Fruit fly (Drosophila melanogaster): Measurements from ENCODE around the gene sofe.

sofe gene

DNA sequence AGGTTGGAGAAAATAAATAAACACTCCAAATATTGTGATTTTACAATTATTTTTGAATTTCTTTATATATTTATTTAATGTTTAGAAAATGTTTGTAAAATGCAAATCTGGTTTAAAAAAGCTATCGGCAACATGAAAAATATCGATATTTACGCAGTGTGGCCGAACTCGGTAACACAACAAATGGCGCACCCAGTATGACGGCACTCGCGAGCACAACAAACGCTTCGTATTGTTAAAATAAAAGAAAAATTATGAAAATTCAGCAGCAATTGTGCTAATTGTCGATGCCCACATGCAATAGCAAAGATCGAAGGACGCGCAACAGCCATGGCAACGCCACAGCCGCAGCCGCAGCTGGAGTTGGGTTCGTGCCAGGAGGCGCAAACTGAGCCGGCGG, 8.6 kb downstream of the sofe start, which contains the start of gene CG2202 (continued):
- TF ChIP-seq phol (tag; optimal IDR thresholded peaks at IDR 0.05) (peak; percentile 55), ranshi (GFP tag; IDR thresholded peaks at IDR 0.05) (no peak), sd (tag; optimal IDR thresholded peaks at IDR 0.05) (peak; percentile 48), MTF-1 (GFP tag; optimal IDR thresholded peaks at IDR 0.05; ENCODE audit: borderline replicate concordance) (no peak), al (GFP tag; IDR thresholded peaks at IDR 0.05) (no peak), Lim3 (GFP tag; IDR thresholded peaks at IDR 0.05) (no peak), btn (GFP tag; optimal IDR thresholded peaks at IDR 0.05) (no peak), peb (GFP tag; IDR thresholded peaks at IDR 0.05) (no peak), dmrt11E (tag; optimal IDR thresholded peaks at IDR 0.05) (no peak), CG11093 (GFP tag; IDR thresholded peaks at IDR 0.05) (no peak), emc (GFP tag; optimal IDR thresholded peaks at IDR 0.05) (no peak), CG15696 (tag; optimal IDR thresholded peaks at IDR 0.05) (no peak), rib (GFP tag; IDR thresholded peaks at IDR 0.05) (no peak), pan (optimal IDR thresholded peaks at IDR 0.05) (no peak), pan (GFP tag; optimal IDR thresholded peaks at IDR 0.05 in 1 of 2, IDR thresholded peaks at IDR 0.05 in 1 of 2) (no peak), ssp (GFP tag; IDR thresholded peaks at IDR 0.05) (no peak), CG4282 (GFP tag; optimal IDR thresholded peaks at IDR 0.05) (no peak), CG10209 (GFP tag; optimal IDR thresholded peaks at IDR 0.05) (no peak), CG43689 (GFP tag; IDR thresholded peaks at IDR 0.05) (no peak), D19B (GFP tag; optimal IDR thresholded peaks at IDR 0.05) (no peak), Dip3 (GFP tag; optimal IDR thresholded peaks at IDR 0.05) (no peak), Mes4 (GFP tag; optimal IDR thresholded peaks at IDR 0.05) (no peak), gce (GFP tag; IDR thresholded peaks at IDR 0.05) (no peak), sim (GFP tag; IDR thresholded peaks at IDR 0.05) (no peak), Side (GFP tag; optimal IDR thresholded peaks at IDR 0.05) (no peak), PHDP (tag; optimal IDR thresholded peaks at IDR 0.05) (no peak), CG12942 (GFP tag; optimal IDR thresholded peaks at IDR 0.05) (no peak), CG4854 (GFP tag; optimal IDR thresholded peaks at IDR 0.05) (no peak), kay (GFP tag; optimal IDR thresholded peaks at IDR 0.05) (no peak), Adf1 (GFP tag; IDR thresholded peaks at IDR 0.05) (no peak), CG15601 (tag; optimal IDR thresholded peaks at IDR 0.05) (peak; percentile 30), CG6683 (GFP tag; optimal IDR thresholded peaks at IDR 0.05) (no peak), HHEX (GFP tag; optimal IDR thresholded peaks at IDR 0.05) (no peak), nom (GFP tag; optimal IDR thresholded peaks at IDR 0.05) (no peak), CG30020 (tag; optimal IDR thresholded peaks at IDR 0.05) (peak; percentile 23), ap (GFP tag; IDR thresholded peaks at IDR 0.05) (no peak), CG1647 (GFP tag; optimal IDR thresholded peaks at IDR 0.05) (no peak), CG17186 (GFP tag; optimal IDR thresholded peaks at IDR 0.05) (no peak), CG17612 (GFP tag; IDR thresholded peaks at IDR 0.05) (no peak), p53 (GFP tag; optimal IDR thresholded peaks at IDR 0.05) (no peak), gro (GFP tag; optimal IDR thresholded peaks at IDR 0.05) (no peak), cas (GFP tag; IDR thresholded peaks at IDR 0.05) (no peak), CG32767 (GFP tag; IDR thresholded peaks at IDR 0.05) (no peak), CG3838 (GFP tag; optimal IDR thresholded peaks at IDR 0.05) (no peak), CG9215 (GFP tag; IDR thresholded peaks at IDR 0.05) (no peak), chinmo (GFP tag; IDR thresholded peaks at IDR 0.05; ENCODE audit: partially characterized antibody) (no peak), schlank (tag; optimal IDR thresholded peaks at IDR 0.05) (no peak), fd102C (GFP tag; optimal IDR thresholded peaks at IDR 0.05) (no peak), oc (tag; optimal IDR thresholded peaks at IDR 0.05) (no peak), ERR (GFP tag; optimal IDR thresholded peaks at IDR 0.05) (no peak), CG9437 (GFP tag; optimal IDR thresholded peaks at IDR 0.05) (no peak), CG7556 (GFP tag; optimal IDR thresholded peaks at IDR 0.05) (no peak), bsh (GFP tag; optimal IDR thresholded peaks at IDR 0.05) (no peak)
